Worm (Caenorhabditis elegans) whole organism, L3 larva: ENCODE data around the gene nlp-64.
A peak's percentile ranks its signal among the peaks of the same experiment; 100 is the strongest.
"Not testable (repeated sequence)": the region's sequence is repeated elsewhere in the genome, so short reads cannot be mapped to it uniquely, and the experiment has no call there.

Experiments used
- R02D3.7 ChIP-seq: fragments of 150-350 bp; optimal IDR thresholded peaks from 2 replicates; lab custom pipeline; 2014; ENCODE audit warnings: missing biosample characterization, missing genetic modification characterization
- aly-2 ChIP-seq: fragments of 150-350 bp; optimal IDR thresholded peaks from 2 replicates; lab custom pipeline; 2014; ENCODE audit warnings: missing biosample characterization, missing genetic modification characterization
- ceh-28 ChIP-seq: fragments of 150-350 bp; optimal IDR thresholded peaks from 2 replicates; lab custom pipeline; 2014; ENCODE audit warnings: missing biosample characterization, missing genetic modification reagents, missing genetic modification characterization
- ceh-82 ChIP-seq: fragments of 150-350 bp; optimal IDR thresholded peaks from 2 replicates; lab custom pipeline; 2014; ENCODE audit warnings: missing biosample characterization, missing genetic modification characterization
- elt-2 ChIP-seq: sonication (generic microtip); optimal IDR thresholded peaks from 2 replicates; lab custom pipeline; 2016; ENCODE audit warnings: missing genetic modification reagents, mild to moderate bottlenecking, missing genetic modification characterization, missing compliant biosample characterization
- fkh-2 ChIP-seq: fragments of 150-350 bp; optimal IDR thresholded peaks from 2 replicates; lab custom pipeline; 2014; ENCODE audit warnings: missing biosample characterization, missing genetic modification reagents, missing genetic modification characterization
- jun-1 ChIP-seq: fragments of 150-350 bp; optimal IDR thresholded peaks from 2 replicates; lab custom pipeline; 2014; ENCODE audit warnings: missing biosample characterization, missing genetic modification reagents, missing genetic modification characterization
- lin-15B ChIP-seq: fragments of 150-350 bp; optimal IDR thresholded peaks from 2 replicates; lab custom pipeline; 2014; ENCODE audit warnings: missing biosample characterization, missing genetic modification characterization
- lin-39 ChIP-seq: fragments of 150-350 bp; optimal IDR thresholded peaks from 2 replicates; lab custom pipeline; 2018; ENCODE audit warnings: missing biosample characterization, missing genetic modification reagents, missing genetic modification characterization
- lsy-12 ChIP-seq: sonication (generic microtip); optimal IDR thresholded peaks from 2 replicates; lab custom pipeline; 2016; ENCODE audit warnings: mild to moderate bottlenecking, missing genetic modification characterization, missing compliant biosample characterization
- nfya-1 ChIP-seq: sonication (generic microtip); optimal IDR thresholded peaks from 2 replicates; lab custom pipeline; 2017; ENCODE audit warnings: missing genetic modification characterization, mild to moderate bottlenecking, missing compliant biosample characterization, antibody characterized with exemption, moderate library complexity; ENCODE audit not compliant: insufficient read depth
- nhr-23 ChIP-seq: fragments of 150-350 bp; optimal IDR thresholded peaks from 2 replicates; lab custom pipeline; 2014; ENCODE audit warnings: missing biosample characterization, missing genetic modification reagents, missing genetic modification characterization
- nhr-77 ChIP-seq: fragments of 150-350 bp; optimal IDR thresholded peaks from 2 replicates; lab custom pipeline; 2014; ENCODE audit warnings: missing biosample characterization, missing genetic modification characterization
- pqm-1 ChIP-seq: fragments of 150-350 bp; optimal IDR thresholded peaks from 2 replicates; lab custom pipeline; 2017; ENCODE audit warnings: missing biosample characterization, missing genetic modification characterization, inconsistent platforms
- sea-2 ChIP-seq: fragments of 150-350 bp; sonication (generic microtip); optimal IDR thresholded peaks from 4 replicates; lab custom pipeline; 2014; ENCODE audit warnings: missing biosample characterization, missing genetic modification reagents, missing genetic modification characterization
- unc-62 ChIP-seq: fragments of 150-350 bp; sonication (generic microtip); optimal IDR thresholded peaks from 4 replicates; lab custom pipeline; 2014; ENCODE audit warnings: missing biosample characterization, missing genetic modification reagents, missing genetic modification characterization
- zag-1 ChIP-seq: fragments of 150-350 bp; optimal IDR thresholded peaks from 2 replicates; lab custom pipeline; 2014; ENCODE audit warnings: missing biosample characterization, missing genetic modification characterization
- ztf-4 ChIP-seq: fragments of 150-350 bp; optimal IDR thresholded peaks from 2 replicates; lab custom pipeline; 2014; ENCODE audit warnings: missing biosample characterization, missing genetic modification characterization

Gene nlp-64

ce11 chrX:299090-299489, 12.0 kb downstream of the nlp-64 start:
- TF ChIP-seq jun-1 (tag; lab: Kevin White, UChicago): no peak
- TF ChIP-seq pqm-1: peak; percentile 75
- TF ChIP-seq elt-2: peak; percentile 83

- TF ChIP-seq ceh-82 (tag; lab: Kevin White, UChicago): no peak
- TF ChIP-seq lin-39 (tag; lab: Kevin White, UChicago): no peak
- TF ChIP-seq R02D3.7: no peak
These were observed 14.2 kb downstream of the nlp-64 start, which contains the start of gene R57.2 for ce11 chrX:296934-297333. R57.2 (plus strand) TSS chrX:297234.

- no peak for TF ChIP-seq ztf-4 (tag; lab: Kevin White, UChicago)
- peak; percentile 50 for TF ChIP-seq nhr-23 (tag; lab: Kevin White, UChicago)
- TF ChIP-seq, all 47 proteins: peak for 1
These were observed 15.4 kb downstream of the nlp-64 start for ce11 chrX:295726-296125.

ce11 chrX:286116-286515, 25.0 kb downstream of the nlp-64 start, which contains the start of gene Y47C4A.1:
Y47C4A.1 (minus strand) TSS chrX:286216.
- not testable (repeated sequence) for TF ChIP-seq nfya-1; nhr-77 (tag; lab: Kevin White, UChicago); sea-2 (GFP tag; lab: Kevin White, UChicago)

- TF ChIP-seq unc-62 (GFP tag; lab: Kevin White, UChicago); lin-15B (tag; lab: Kevin White, UChicago); fkh-2 (tag; lab: Kevin White, UChicago): not testable (repeated sequence)
These were observed 37.2 kb downstream of the nlp-64 start, which contains the start of gene Y108F1.5 for ce11 chrX:273912-274311. Y108F1.5 (minus strand) TSS chrX:274012.

ce11 chrX:271509-271908, 39.6 kb downstream of the nlp-64 start:
- TF ChIP-seq aly-2 (tag; lab: Kevin White, UChicago) (no peak), lsy-12 (tag; lab: Kevin White, UChicago) (no peak), ceh-28 (tag; lab: Kevin White, UChicago) (peak; percentile 78), zag-1 (tag; lab: Kevin White, UChicago) (no peak)
- TF ChIP-seq, all 47 proteins: peak for 1
